Fruit fly (Drosophila melanogaster): ENCODE data around the gene Tsp66E.

The Tsp66E gene

dm6 chr3L:8950955-8951354 lies 38.7 kb downstream of the Tsp66E start:
- TF ChIP-seq CG6276 (GFP tag; optimal IDR thresholded peaks at IDR 0.05) (peak; percentile 3), CG15336 (GFP tag; IDR thresholded peaks at IDR 0.05) (peak; percentile 41), eg (GFP tag; IDR thresholded peaks at IDR 0.05) (0 out of 3 replicates have a peak, but pooled peaks have one; percentile 17), fd85E (GFP tag; optimal IDR thresholded peaks at IDR 0.05) (no peak), CG32006 (GFP tag; optimal IDR thresholded peaks at IDR 0.05) (peak; percentile 18)

dm6 chr3L:8951507-8951906 lies 39.2 kb downstream of the Tsp66E start:
- no peak for TF ChIP-seq esn (GFP tag; optimal IDR thresholded peaks at IDR 0.05)
- peak; percentile 50 for TF ChIP-seq fkh (GFP tag; optimal IDR thresholded peaks at IDR 0.05)

DNA sequence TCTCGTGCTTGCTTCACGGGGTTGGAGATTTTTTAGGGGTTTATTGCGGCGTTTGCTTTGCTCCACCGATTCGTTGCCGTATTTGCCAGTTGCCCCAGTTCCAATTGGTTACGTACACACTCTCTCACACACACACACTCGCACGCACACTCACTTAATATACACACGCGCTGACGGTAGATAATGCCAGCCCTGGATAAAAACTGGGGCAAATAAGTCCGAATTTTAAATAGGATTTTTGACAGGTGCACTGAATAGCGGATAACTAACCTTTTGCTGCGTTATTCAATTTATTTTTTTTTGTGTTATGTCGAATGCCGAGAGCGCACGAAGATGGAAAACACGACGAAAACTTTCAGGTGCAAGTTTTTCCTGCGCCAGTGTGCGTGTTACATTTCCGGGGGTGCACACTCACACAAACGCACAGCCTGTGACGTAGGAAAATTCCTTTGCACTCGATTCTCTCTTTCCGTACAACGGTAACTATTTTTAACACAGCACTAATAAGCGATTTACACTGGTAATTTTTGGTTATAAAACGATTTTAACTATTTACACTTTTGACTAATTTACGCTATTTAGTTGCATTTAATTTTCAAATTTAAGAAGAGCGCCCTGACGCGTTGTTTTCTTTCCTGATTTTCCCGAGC lies 40.4 kb downstream of the Tsp66E start:
- TF ChIP-seq CG6792 (GFP tag; optimal IDR thresholded peaks at IDR 0.05) (no peak), CG10631 (GFP tag; optimal IDR thresholded peaks at IDR 0.05) (no peak), CG6808 (GFP tag; optimal IDR thresholded peaks at IDR 0.05) (no peak), fkh (GFP tag; optimal IDR thresholded peaks at IDR 0.05) (no peak), fd59A (GFP tag; optimal IDR thresholded peaks at IDR 0.05) (no peak), CG6163 (GFP tag; IDR thresholded peaks at IDR 0.05) (no peak), CG31627 (GFP tag; optimal IDR thresholded peaks at IDR 0.05) (no peak), achi (GFP tag; optimal IDR thresholded peaks at IDR 0.05) (no peak), vri (GFP tag; optimal IDR thresholded peaks at IDR 0.05) (no peak), fd85E (GFP tag; optimal IDR thresholded peaks at IDR 0.05) (no peak), CG11902 (GFP tag; optimal IDR thresholded peaks at IDR 0.05) (no peak), CG7368 (GFP tag; optimal IDR thresholded peaks at IDR 0.05) (no peak), esn (GFP tag; optimal IDR thresholded peaks at IDR 0.05) (no peak)

DNA sequence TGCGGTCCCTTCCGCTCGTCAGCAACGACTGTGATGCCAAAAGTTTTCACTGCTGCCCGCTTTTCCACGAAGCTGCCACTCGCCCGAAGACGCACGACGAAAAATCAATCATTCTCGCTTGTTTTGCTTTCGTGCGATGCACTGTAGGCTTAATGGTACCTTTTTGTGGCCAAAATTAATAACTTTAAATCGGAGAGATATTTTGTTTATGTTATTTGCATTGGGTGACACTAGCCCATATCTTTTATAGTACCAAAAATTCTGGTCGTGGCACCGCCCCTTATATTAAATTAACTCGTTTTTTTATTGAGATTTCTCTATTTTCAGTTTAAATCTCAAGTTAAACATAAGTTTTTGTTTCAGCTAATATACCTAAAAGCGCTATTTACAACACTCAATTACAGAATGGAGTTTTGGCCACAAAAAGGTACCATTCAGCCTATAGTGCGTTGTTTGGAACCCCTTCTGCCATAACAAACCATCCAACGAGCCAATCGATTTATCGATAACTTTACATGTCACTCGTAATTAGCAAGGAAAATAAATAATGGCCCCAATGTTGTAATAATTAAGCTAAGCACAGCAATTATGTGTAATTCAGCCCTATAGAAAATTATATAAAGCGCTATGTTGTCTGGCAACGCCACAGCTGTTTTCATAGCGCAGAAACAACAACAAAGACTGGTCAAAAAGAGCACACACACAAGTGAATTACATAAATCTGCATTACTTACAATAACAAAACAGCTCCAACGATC lies 41.1 kb downstream of the Tsp66E start:
- TF ChIP-seq CG6854 (GFP tag; optimal IDR thresholded peaks at IDR 0.05) (peak; percentile 10), CG11294 (GFP tag; IDR thresholded peaks at IDR 0.05) (no peak), Hr39 (GFP tag; optimal IDR thresholded peaks at IDR 0.05) (peak; percentile 29), esn (GFP tag; optimal IDR thresholded peaks at IDR 0.05) (peak; percentile 74), OdsH (GFP tag; optimal IDR thresholded peaks at IDR 0.05) (peak; percentile 31), Gug (GFP tag; IDR thresholded peaks at IDR 0.05) (peak; percentile 41; the same call in 1 of the 2 replicates), Blimp-1 (GFP tag; optimal IDR thresholded peaks at IDR 0.05) (no peak), CG3919 (GFP tag; optimal IDR thresholded peaks at IDR 0.05) (peak; percentile 53), salr (GFP tag; optimal IDR thresholded peaks at IDR 0.05) (peak in 1 of 2 experiments; percentile 60), topi (GFP tag; optimal IDR thresholded peaks at IDR 0.05) (peak; percentile 65), CG6276 (GFP tag; optimal IDR thresholded peaks at IDR 0.05) (peak; percentile 78), acj6 (GFP tag; optimal IDR thresholded peaks at IDR 0.05) (peak; percentile 42), CG8632 (GFP tag; optimal IDR thresholded peaks at IDR 0.05) (peak; percentile 47), Ets96B (tag; optimal IDR thresholded peaks at IDR 0.05) (peak; percentile 66), spab (GFP tag; optimal IDR thresholded peaks at IDR 0.05) (peak; percentile 54), svp (GFP tag) (no peak), Sox102F (GFP tag; optimal IDR thresholded peaks at IDR 0.05) (peak; percentile 68), CG9139 (GFP tag; optimal IDR thresholded peaks at IDR 0.05) (peak; percentile 36), CG6808 (GFP tag; optimal IDR thresholded peaks at IDR 0.05) (peak; percentile 64), CG1621 (tag; optimal IDR thresholded peaks at IDR 0.05) (peak; percentile 44), CG4318 (GFP tag; optimal IDR thresholded peaks at IDR 0.05) (peak; percentile 60), CG6792 (GFP tag; optimal IDR thresholded peaks at IDR 0.05) (peak; percentile 55), fkh (GFP tag; optimal IDR thresholded peaks at IDR 0.05) (peak; percentile 7), CG8319 (GFP tag; optimal IDR thresholded peaks at IDR 0.05) (no peak), Sox15 (GFP tag; optimal IDR thresholded peaks at IDR 0.05) (no peak), Eip78C (GFP tag) (peak; percentile 91), fd59A (GFP tag; optimal IDR thresholded peaks at IDR 0.05) (peak; percentile 51), ss (GFP tag; optimal IDR thresholded peaks at IDR 0.05) (peak; percentile 56 to 58), CG11902 (GFP tag; optimal IDR thresholded peaks at IDR 0.05) (no peak), CG7368 (GFP tag; optimal IDR thresholded peaks at IDR 0.05) (peak; percentile 21), CG10669 (GFP tag; optimal IDR thresholded peaks at IDR 0.05) (peak; percentile 67), CG6163 (GFP tag; IDR thresholded peaks at IDR 0.05) (no peak; the same call in 2 of the 3 replicates), CG31627 (GFP tag; optimal IDR thresholded peaks at IDR 0.05) (peak; percentile 44), pdm3 (GFP tag; optimal IDR thresholded peaks at IDR 0.05) (peak; percentile 63), CG32006 (GFP tag; optimal IDR thresholded peaks at IDR 0.05) (peak; percentile 90), eg (GFP tag; IDR thresholded peaks at IDR 0.05) (peak; percentile 40; the same call in 2 of the 3 replicates)
